Worm (Caenorhabditis elegans) whole organism, L1 larva: Measurements from ENCODE around the gene nep-1.

ENCODE experiments used
- C04F5.9 ChIP-seq: sonication (generic microtip); optimal IDR thresholded peaks from 2 replicates; lab custom pipeline; 2016; ENCODE audit warnings: missing genetic modification characterization, missing compliant biosample characterization
- Y116A8C.19 ChIP-seq: sonication (generic microtip); optimal IDR thresholded peaks from 2 replicates; lab custom pipeline; 2016; ENCODE audit warnings: missing compliant biosample characterization, missing genetic modification characterization, borderline replicate concordance
- aha-1 ChIP-seq: fragments of 150-350 bp; optimal IDR thresholded peaks from 2 replicates; lab custom pipeline; 2014; ENCODE audit warnings: missing biosample characterization, missing genetic modification characterization
- aly-2 ChIP-seq: fragments of 150-350 bp; optimal IDR thresholded peaks from 2 replicates; lab custom pipeline; 2014; ENCODE audit warnings: missing biosample characterization, missing genetic modification characterization
- ama-1 ChIP-seq: fragments of 150-350 bp; optimal IDR thresholded peaks from 2 replicates; lab custom pipeline; 2014
- blmp-1 ChIP-seq: fragments of 150-350 bp; optimal IDR thresholded peaks from 2 replicates; lab custom pipeline; 2014; ENCODE audit warnings: missing biosample characterization, missing genetic modification characterization
- ceh-8 ChIP-seq: fragments of 200-800 bp; sonication (Bioruptor generic); optimal IDR thresholded peaks from 2 replicates; lab custom pipeline; 2018; ENCODE audit warnings: mild to moderate bottlenecking, missing genetic modification characterization, moderate library complexity, missing compliant biosample characterization
- ceh-82 ChIP-seq, 3 experiments: fragments of 150-350 bp in 1 of 3; sonication (generic microtip) in 2 of 3; optimal IDR thresholded peaks; 2 replicates each; lab custom pipeline; 2014 to 2017; ENCODE audit warnings: missing biosample characterization in 3 of 3, missing genetic modification characterization in 3 of 3
- ces-1 ChIP-seq: fragments of 150-350 bp; optimal IDR thresholded peaks from 2 replicates; lab custom pipeline; 2014; ENCODE audit warnings: missing biosample characterization, missing genetic modification reagents, missing genetic modification characterization
- efl-3 ChIP-seq: fragments of 200-800 bp; sonication (Bioruptor generic); optimal IDR thresholded peaks from 2 replicates; lab custom pipeline; 2018; ENCODE audit warnings: mild to moderate bottlenecking, missing genetic modification characterization, missing compliant biosample characterization
- elt-2 ChIP-seq: sonication (generic microtip); optimal IDR thresholded peaks from 2 replicates; lab custom pipeline; 2016; ENCODE audit warnings: missing genetic modification characterization, mild to moderate bottlenecking, inconsistent platforms, missing compliant biosample characterization, missing genetic modification reagents
- ets-5 ChIP-seq: fragments of 200-800 bp; sonication (Bioruptor generic); IDR thresholded peaks from 2 replicates; pipeline ENCODE4 v1.3.6; 2022; ENCODE audit warnings: missing genetic modification characterization, missing compliant biosample characterization
- fkh-8 ChIP-seq: sonication (generic microtip); optimal IDR thresholded peaks from 2 replicates; lab custom pipeline; 2016; ENCODE audit warnings: mild to moderate bottlenecking, missing genetic modification characterization, missing compliant biosample characterization
- fos-1 ChIP-seq: fragments of 150-350 bp; optimal IDR thresholded peaks from 2 replicates; lab custom pipeline; 2014; ENCODE audit warnings: missing biosample characterization, missing genetic modification characterization
- grh-1 ChIP-seq: fragments of 200-800 bp; sonication (Bioruptor generic); IDR thresholded peaks from 2 replicates; pipeline ENCODE4 v1.3.6; 2022; ENCODE audit warnings: missing genetic modification reagents, missing genetic modification characterization, missing compliant biosample characterization
- hlh-17 ChIP-seq: fragments of 200-800 bp; sonication (Bioruptor generic); optimal IDR thresholded peaks from 2 replicates; lab custom pipeline; 2018; ENCODE audit warnings: missing genetic modification characterization, mild to moderate bottlenecking, missing compliant biosample characterization, moderate library complexity, borderline replicate concordance
- hlh-4 ChIP-seq: sonication (generic microtip); optimal IDR thresholded peaks from 2 replicates; lab custom pipeline; 2016; ENCODE audit warnings: mild to moderate bottlenecking, missing genetic modification characterization, missing compliant biosample characterization
- hpl-2 ChIP-seq: fragments of 150-350 bp; optimal IDR thresholded peaks from 2 replicates; lab custom pipeline; 2014; ENCODE audit warnings: missing biosample characterization, missing genetic modification reagents, missing genetic modification characterization
- irx-1 ChIP-seq: sonication (generic microtip); optimal IDR thresholded peaks from 2 replicates; lab custom pipeline; 2016; ENCODE audit warnings: missing genetic modification characterization, missing compliant biosample characterization
- isw-1 ChIP-seq: fragments of 200-800 bp; sonication (Bioruptor generic); IDR thresholded peaks from 2 replicates; pipeline ENCODE4 v1.3.6; 2022; ENCODE audit warnings: missing genetic modification characterization, missing compliant biosample characterization
- jun-1 ChIP-seq: fragments of 150-350 bp; optimal IDR thresholded peaks from 2 replicates; lab custom pipeline; 2014; ENCODE audit warnings: missing biosample characterization, missing genetic modification reagents, missing genetic modification characterization
- lin-13 ChIP-seq: fragments of 150-350 bp; optimal IDR thresholded peaks from 2 replicates; lab custom pipeline; 2014; ENCODE audit warnings: missing biosample characterization, missing genetic modification reagents, missing genetic modification characterization
- lin-15B ChIP-seq: fragments of 150-350 bp; sonication (generic microtip); optimal IDR thresholded peaks from 3 replicates; lab custom pipeline; 2014; ENCODE audit warnings: missing biosample characterization, missing genetic modification characterization
- lin-39 ChIP-seq: fragments of 150-350 bp; optimal IDR thresholded peaks from 2 replicates; lab custom pipeline; 2014; ENCODE audit warnings: missing biosample characterization, missing genetic modification reagents, missing genetic modification characterization
- mab-9 ChIP-seq: fragments of 200-800 bp; sonication (Bioruptor generic); IDR thresholded peaks from 2 replicates; pipeline ENCODE4 v1.3.6; 2022; ENCODE audit warnings: missing genetic modification reagents, missing genetic modification characterization, missing compliant biosample characterization
- mep-1 ChIP-seq: fragments of 150-350 bp; optimal IDR thresholded peaks from 2 replicates; lab custom pipeline; 2014; ENCODE audit warnings: missing biosample characterization, missing genetic modification characterization
- nhr-11 ChIP-seq: fragments of 150-350 bp; optimal IDR thresholded peaks from 2 replicates; lab custom pipeline; 2014; ENCODE audit warnings: missing biosample characterization, missing genetic modification characterization
- nhr-20 ChIP-seq: sonication (generic microtip); optimal IDR thresholded peaks from 2 replicates; lab custom pipeline; 2016; ENCODE audit warnings: mild to moderate bottlenecking, missing genetic modification characterization, missing compliant biosample characterization
- nhr-237 ChIP-seq: fragments of 150-350 bp; optimal IDR thresholded peaks from 2 replicates; lab custom pipeline; 2014; ENCODE audit warnings: missing biosample characterization, missing genetic modification characterization
- nhr-28 ChIP-seq: fragments of 150-350 bp; optimal IDR thresholded peaks from 2 replicates; lab custom pipeline; 2014; ENCODE audit warnings: missing biosample characterization, missing genetic modification characterization
- nhr-76 ChIP-seq: sonication (generic microtip); optimal IDR thresholded peaks from 2 replicates; lab custom pipeline; 2017; ENCODE audit warnings: missing biosample characterization, missing genetic modification characterization
- nhr-77 ChIP-seq: fragments of 150-350 bp; optimal IDR thresholded peaks from 2 replicates; lab custom pipeline; 2014; ENCODE audit warnings: missing biosample characterization, missing genetic modification characterization
- nhr-84 ChIP-seq: sonication (generic microtip); optimal IDR thresholded peaks from 2 replicates; lab custom pipeline; 2017; ENCODE audit warnings: missing biosample characterization, missing genetic modification characterization
- nhr-90 ChIP-seq: sonication (generic microtip); optimal IDR thresholded peaks from 2 replicates; lab custom pipeline; 2016; ENCODE audit warnings: mild to moderate bottlenecking, missing genetic modification characterization, missing compliant biosample characterization; ENCODE audit not compliant: poor library complexity
- pax-3 ChIP-seq: fragments of 200-800 bp; sonication (Bioruptor generic); optimal IDR thresholded peaks from 2 replicates; lab custom pipeline; 2018; ENCODE audit warnings: mild to moderate bottlenecking, missing genetic modification characterization, moderate library complexity, missing compliant biosample characterization
- rnt-1 ChIP-seq: sonication (generic microtip); optimal IDR thresholded peaks from 2 replicates; lab custom pipeline; 2016; ENCODE audit warnings: mild to moderate bottlenecking, missing genetic modification characterization, moderate library complexity, missing compliant biosample characterization
- skn-1 ChIP-seq: fragments of 150-350 bp; optimal IDR thresholded peaks from 2 replicates; lab custom pipeline; 2014; ENCODE audit warnings: missing biosample characterization, missing genetic modification characterization
- snpc-4 ChIP-seq: fragments of 150-350 bp; optimal IDR thresholded peaks from 2 replicates; lab custom pipeline; 2014; ENCODE audit warnings: missing biosample characterization, missing genetic modification characterization
- snu-23 ChIP-seq: sonication (generic microtip); optimal IDR thresholded peaks from 2 replicates; lab custom pipeline; 2016; ENCODE audit warnings: missing genetic modification characterization, missing compliant biosample characterization
- sox-4 ChIP-seq: sonication (generic microtip); optimal IDR thresholded peaks from 2 replicates; lab custom pipeline; 2016; ENCODE audit warnings: missing genetic modification characterization, missing compliant biosample characterization
- sptf-1 ChIP-seq: fragments of 150-350 bp; optimal IDR thresholded peaks from 2 replicates; lab custom pipeline; 2014; ENCODE audit warnings: missing biosample characterization, missing genetic modification characterization
- sup-37 ChIP-seq: fragments of 200-800 bp; sonication (Bioruptor generic); optimal IDR thresholded peaks from 2 replicates; lab custom pipeline; 2018; ENCODE audit warnings: mild to moderate bottlenecking, missing genetic modification characterization, missing compliant biosample characterization
- swsn-7 ChIP-seq: sonication (generic microtip); optimal IDR thresholded peaks from 2 replicates; lab custom pipeline; 2016; ENCODE audit warnings: missing genetic modification characterization, missing compliant biosample characterization
- tbx-2 ChIP-seq: sonication (generic microtip); optimal IDR thresholded peaks from 2 replicates; lab custom pipeline; 2016; ENCODE audit warnings: missing genetic modification characterization, missing compliant biosample characterization
- tlp-1 ChIP-seq: fragments of 150-350 bp; optimal IDR thresholded peaks from 2 replicates; lab custom pipeline; 2014; ENCODE audit warnings: missing biosample characterization, missing genetic modification characterization
- unc-130 ChIP-seq: fragments of 150-350 bp; optimal IDR thresholded peaks from 2 replicates; lab custom pipeline; 2017; ENCODE audit warnings: missing biosample characterization, missing genetic modification characterization, inconsistent platforms
- unc-30 ChIP-seq: sonication (generic microtip); optimal IDR thresholded peaks from 2 replicates; lab custom pipeline; 2017; ENCODE audit warnings: missing biosample characterization, missing genetic modification characterization
- unc-86 ChIP-seq: sonication (generic microtip); optimal IDR thresholded peaks from 2 replicates; lab custom pipeline; 2016; ENCODE audit warnings: missing genetic modification characterization, missing compliant biosample characterization
- unc-98 ChIP-seq: fragments of 200-800 bp; sonication (Bioruptor generic); IDR thresholded peaks from 2 replicates; pipeline ENCODE4 v1.3.6; 2022; ENCODE audit warnings: missing genetic modification characterization, missing compliant biosample characterization
- vab-15 ChIP-seq: sonication (generic microtip); optimal IDR thresholded peaks from 2 replicates; lab custom pipeline; 2017; ENCODE audit warnings: missing genotype, mild to moderate bottlenecking, missing genetic modification characterization, missing compliant biosample characterization
- xbp-1 ChIP-seq: sonication (generic microtip); optimal IDR thresholded peaks from 2 replicates; lab custom pipeline; 2016; ENCODE audit warnings: missing genetic modification characterization, missing compliant biosample characterization
- zag-1 ChIP-seq: fragments of 150-350 bp; optimal IDR thresholded peaks from 2 replicates; lab custom pipeline; 2014; ENCODE audit warnings: missing biosample characterization, missing genetic modification characterization
- zip-4 ChIP-seq: fragments of 200-800 bp; sonication (Bioruptor generic); optimal IDR thresholded peaks from 2 replicates; lab custom pipeline; 2018; ENCODE audit warnings: mild to moderate bottlenecking, missing genetic modification characterization, moderate library complexity, missing compliant biosample characterization
- ztf-4 ChIP-seq: fragments of 150-350 bp; optimal IDR thresholded peaks from 2 replicates; lab custom pipeline; 2014; ENCODE audit warnings: missing biosample characterization, missing genetic modification characterization

The nep-1 gene

DNA sequence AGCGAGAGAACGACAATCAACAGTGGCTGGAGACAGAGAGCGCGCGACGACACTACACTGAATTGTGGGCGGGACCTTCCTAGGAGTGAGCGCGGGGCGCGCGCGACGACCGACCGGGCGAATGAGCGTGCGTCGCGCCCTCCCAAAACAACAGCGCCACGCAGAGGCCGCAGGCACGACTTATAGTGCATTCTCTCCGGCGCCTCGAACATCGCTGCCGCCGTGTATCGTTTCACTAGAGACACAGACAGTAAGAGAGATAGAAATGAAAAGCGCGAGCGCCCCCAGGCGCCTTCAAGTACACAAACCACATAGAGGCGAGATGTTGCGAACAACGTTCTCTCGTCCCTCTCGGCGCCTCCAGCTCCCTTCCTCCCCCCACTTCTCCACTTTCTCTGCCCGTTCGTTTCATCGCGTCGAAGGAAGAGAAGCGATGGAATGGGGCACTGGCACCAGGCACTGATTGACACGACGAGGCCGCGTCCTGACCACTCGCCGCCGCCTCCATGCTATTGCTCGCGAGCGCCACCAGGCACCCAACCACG, 37.0 kb downstream of the nep-1 start:
- TF ChIP-seq sox-4 (tag; lab: Kevin White, UChicago) (no peak), mab-9 (0 out of 2 replicates have a peak, but pooled peaks have one; percentile 54), grh-1 (GFP tag; lab: Robert Waterston, UW) (peak; percentile 40; the same call in 1 of the 2 replicates), snpc-4 (tag; lab: Kevin White, UChicago) (peak; percentile 56), sup-37 (GFP tag; lab: Kevin White, UChicago) (no peak), lin-15B (tag; lab: Kevin White, UChicago) (peak; percentile 42), aha-1 (tag; lab: Kevin White, UChicago) (no peak), pax-3 (tag; lab: Kevin White, UChicago) (no peak), nhr-28 (no peak), skn-1 (peak; percentile 32), unc-130 (peak; percentile 29), nhr-90 (tag; lab: Kevin White, UChicago) (peak; percentile 30), fkh-8 (peak; percentile 49), snu-23 (GFP tag; lab: Kevin White, UChicago) (peak; percentile 68), efl-3 (no peak), xbp-1 (peak; percentile 58), zag-1 (tag; lab: Kevin White, UChicago) (no peak), ets-5 (GFP tag; lab: Robert Waterston, UW) (no peak), sptf-1 (tag; lab: Kevin White, UChicago) (no peak), nhr-76 (tag; lab: Kevin White, UChicago) (no peak), unc-98 (GFP tag; lab: Robert Waterston, UW) (no peak), ceh-82 (tag; optimal IDR thresholded peaks at IDR 0.05; lab: Kevin White, UChicago) (peak; percentile 39 to 58 (median 41)), irx-1 (tag; lab: Kevin White, UChicago) (no peak), tlp-1 (tag; lab: Kevin White, UChicago) (no peak), nhr-237 (tag; lab: Kevin White, UChicago) (no peak), lin-13 (GFP tag; lab: Kevin White, UChicago) (peak; percentile 36), elt-2 (tag; lab: Kevin White, UChicago) (no peak), zip-4 (GFP tag; lab: Kevin White, UChicago) (no peak), hlh-17 (GFP tag; lab: Kevin White, UChicago) (no peak), nhr-20 (tag; lab: Kevin White, UChicago) (peak; percentile 80), rnt-1 (tag; lab: Kevin White, UChicago) (peak; percentile 63), ceh-8 (no peak), ama-1 (no peak), fos-1 (tag; lab: Kevin White, UChicago) (no peak), mep-1 (tag; lab: Kevin White, UChicago) (peak; percentile 71), isw-1 (GFP tag; lab: Robert Waterston, UW) (peak; percentile 11; the same call in 1 of the 2 replicates), nhr-84 (tag; lab: Kevin White, UChicago) (no peak), aly-2 (no peak), unc-86 (tag; lab: Kevin White, UChicago) (peak; percentile 29), ztf-4 (tag; lab: Kevin White, UChicago) (no peak), blmp-1 (tag; lab: Kevin White, UChicago) (peak; percentile 85), C04F5.9 (no peak), nhr-77 (tag; lab: Kevin White, UChicago) (peak; percentile 65), ces-1 (GFP tag; lab: Kevin White, UChicago) (no peak), swsn-7 (tag; lab: Kevin White, UChicago) (peak; percentile 56), Y116A8C.19 (no peak), tbx-2 (tag; lab: Kevin White, UChicago) (peak; percentile 62), hlh-4 (tag; lab: Kevin White, UChicago) (no peak), jun-1 (tag; lab: Kevin White, UChicago) (peak; percentile 49), vab-15 (no peak), hpl-2 (no peak), lin-39 (no peak), nhr-11 (tag; lab: Kevin White, UChicago) (no peak), unc-30 (tag; lab: Kevin White, UChicago) (no peak)
